Worm (Caenorhabditis elegans): ENCODE data around the gene fip-5.

fip-5 gene

ce11 chrX:10274470-10274869 is 28.1 kb upstream of the fip-5 start:
- TF ChIP-seq elt-1 (tag; optimal IDR thresholded peaks at IDR 0.05; ENCODE audit: borderline replicate concordance, insufficient read depth) = no peak
- no peak for TF ChIP-seq flh-1 (GFP tag; optimal IDR thresholded peaks at IDR 0.05)
- no peak for TF ChIP-seq bed-3 (GFP tag; optimal IDR thresholded peaks at IDR 0.05)
- TF ChIP-seq blmp-1 (tag; optimal IDR thresholded peaks at IDR 0.05) = no peak

ce11 chrX:10277118-10277517 is 25.4 kb upstream of the fip-5 start:
- TF ChIP-seq unc-39 (tag; optimal IDR thresholded peaks at IDR 0.05) (no peak), nhr-12 (tag; optimal IDR thresholded peaks at IDR 0.05) (no peak), unc-62 (GFP tag; optimal IDR thresholded peaks at IDR 0.05) (no peak), ham-2 (GFP tag; optimal IDR thresholded peaks at IDR 0.05) (no peak), sptf-1 (tag; optimal IDR thresholded peaks at IDR 0.05) (no peak), snpc-4 (tag; optimal IDR thresholded peaks at IDR 0.05) (no peak), ces-1 (GFP tag; optimal IDR thresholded peaks at IDR 0.05) (no peak), elt-1 (tag; optimal IDR thresholded peaks at IDR 0.05; ENCODE audit: borderline replicate concordance, insufficient read depth) (no peak), mls-2 (tag; optimal IDR thresholded peaks at IDR 0.05) (no peak), blmp-1 (tag; optimal IDR thresholded peaks at IDR 0.05) (no peak)

DNA sequence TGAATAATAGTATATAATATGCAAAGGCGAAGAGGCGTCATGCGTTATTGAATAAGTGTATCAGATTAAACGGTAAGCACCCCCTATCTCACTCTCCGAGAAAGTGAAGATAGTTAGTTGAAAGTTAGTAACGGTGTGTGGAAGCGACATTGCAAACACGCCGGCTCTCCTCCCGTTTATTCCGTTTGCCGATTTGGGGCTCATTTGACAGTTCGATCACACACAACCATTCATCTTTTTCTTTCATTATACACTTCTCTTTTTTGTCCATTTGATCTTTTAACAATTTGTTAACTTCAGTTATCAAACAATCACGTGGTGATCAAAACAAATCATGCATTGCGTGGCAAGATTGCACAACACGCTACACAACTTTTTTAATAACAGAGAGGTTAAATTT is 23.2 kb upstream of the fip-5 start, which contains the start of gene slc-9B.1:
slc-9B.1 (plus strand) TSS at position 301 of the 400 bp plus-strand sequence.
- TF ChIP-seq ceh-39 (tag; optimal IDR thresholded peaks at IDR 0.05) = no peak
- no peak for TF ChIP-seq sptf-1 (tag; optimal IDR thresholded peaks at IDR 0.05)
- TF ChIP-seq zip-8 (tag; optimal IDR thresholded peaks at IDR 0.05) = no peak
- TF ChIP-seq unc-120 (tag; optimal IDR thresholded peaks at IDR 0.05; ENCODE audit: poor library complexity, severe bottlenecking) = no peak
- TF ChIP-seq pha-4 (tag; optimal IDR thresholded peaks at IDR 0.05) = no peak
- no peak for TF ChIP-seq blmp-1 (tag; optimal IDR thresholded peaks at IDR 0.05)
- no peak for TF ChIP-seq nhr-12 (tag; optimal IDR thresholded peaks at IDR 0.05)
- TF ChIP-seq nhr-28 (tag; optimal IDR thresholded peaks at IDR 0.05) = no peak
- TF ChIP-seq lin-13 (tag; optimal IDR thresholded peaks at IDR 0.05) = no peak
- no peak for TF ChIP-seq lin-32 (GFP tag; optimal IDR thresholded peaks at IDR 0.05)
- TF ChIP-seq nhr-237 (tag; optimal IDR thresholded peaks at IDR 0.05) = no peak
- TF ChIP-seq M03D4.4 (tag; optimal IDR thresholded peaks at IDR 0.05) = no peak
- no peak for TF ChIP-seq mab-5 (tag; optimal IDR thresholded peaks at IDR 0.05)
- TF ChIP-seq flh-1 (GFP tag; optimal IDR thresholded peaks at IDR 0.05) = no peak
- TF ChIP-seq mls-2 (tag; optimal IDR thresholded peaks at IDR 0.05) = no peak
- TF ChIP-seq unc-39 (tag; optimal IDR thresholded peaks at IDR 0.05) = no peak

- TF ChIP-seq nhr-12 (tag; optimal IDR thresholded peaks at IDR 0.05) (no peak), unc-39 (tag; optimal IDR thresholded peaks at IDR 0.05) (no peak), unc-120 (tag; optimal IDR thresholded peaks at IDR 0.05; ENCODE audit: poor library complexity, severe bottlenecking) (no peak), ham-2 (GFP tag; optimal IDR thresholded peaks at IDR 0.05) (no peak), pha-4 (tag; optimal IDR thresholded peaks at IDR 0.05) (no peak), nhr-76 (tag; optimal IDR thresholded peaks at IDR 0.05) (no peak), lin-32 (GFP tag; optimal IDR thresholded peaks at IDR 0.05) (no peak), nhr-237 (tag; optimal IDR thresholded peaks at IDR 0.05) (no peak), nhr-28 (tag; optimal IDR thresholded peaks at IDR 0.05) (no peak), blmp-1 (tag; optimal IDR thresholded peaks at IDR 0.05) (no peak), ztf-11 (tag; optimal IDR thresholded peaks at IDR 0.05) (no peak)
Measured at ce11 chrX:10285634-10286033, 16.9 kb upstream of the fip-5 start, which contains the start of gene npr-6. Gene npr-6, minus strand, starts transcription at chrX:10285734.

DNA sequence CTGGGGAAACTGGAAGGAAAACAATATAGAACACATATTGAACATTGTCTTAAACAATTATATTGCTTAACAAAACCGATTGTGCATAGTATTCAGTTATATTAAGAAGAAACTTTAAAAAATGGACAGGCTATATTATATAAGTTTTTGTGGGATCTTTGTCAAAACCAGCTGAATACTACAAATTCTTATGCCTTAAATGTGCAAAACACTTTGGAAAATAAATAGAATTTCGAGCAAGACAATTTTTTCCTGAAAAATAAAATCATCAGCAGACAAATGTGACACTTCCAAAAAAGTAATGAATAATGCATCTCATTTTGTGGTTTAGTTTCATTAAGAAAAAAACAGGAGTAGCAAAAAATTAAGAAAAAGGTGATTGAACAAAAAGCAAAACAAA is 5.1 kb upstream of the fip-5 start:
- TF ChIP-seq nhr-2 (tag; optimal IDR thresholded peaks at IDR 0.05) (no peak), flh-1 (GFP tag; optimal IDR thresholded peaks at IDR 0.05) (no peak), blmp-1 (tag; optimal IDR thresholded peaks at IDR 0.05) (no peak), mls-2 (tag; optimal IDR thresholded peaks at IDR 0.05) (no peak), elt-3 (tag; optimal IDR thresholded peaks at IDR 0.05) (no peak), unc-120 (tag; optimal IDR thresholded peaks at IDR 0.05; ENCODE audit: poor library complexity, severe bottlenecking) (no peak), nhr-28 (tag; optimal IDR thresholded peaks at IDR 0.05) (no peak), nhr-76 (tag; optimal IDR thresholded peaks at IDR 0.05) (no peak), elt-1 (tag; optimal IDR thresholded peaks at IDR 0.05; ENCODE audit: borderline replicate concordance, insufficient read depth) (no peak), ztf-11 (tag; optimal IDR thresholded peaks at IDR 0.05) (no peak), ceh-83 (GFP tag; optimal IDR thresholded peaks at IDR 0.05) (no peak), ham-2 (GFP tag; optimal IDR thresholded peaks at IDR 0.05) (no peak), M03D4.4 (tag; optimal IDR thresholded peaks at IDR 0.05) (no peak), ces-1 (GFP tag; optimal IDR thresholded peaks at IDR 0.05) (no peak), unc-39 (tag; optimal IDR thresholded peaks at IDR 0.05) (no peak), ceh-39 (tag; optimal IDR thresholded peaks at IDR 0.05) (no peak), snpc-4 (tag; optimal IDR thresholded peaks at IDR 0.05) (no peak)

ce11 chrX:10301920-10302319 is 621 bp upstream of the fip-5 start:
- TF ChIP-seq nhr-237 (tag; optimal IDR thresholded peaks at IDR 0.05) = no peak
- TF ChIP-seq elt-1 (tag; optimal IDR thresholded peaks at IDR 0.05; ENCODE audit: borderline replicate concordance, insufficient read depth) = no peak
- no peak for TF ChIP-seq lsy-2 (tag; optimal IDR thresholded peaks at IDR 0.05)
- TF ChIP-seq drap-1 (GFP tag; optimal IDR thresholded peaks at IDR 0.05) = no peak
- TF ChIP-seq pha-4 (tag; optimal IDR thresholded peaks at IDR 0.05) = no peak
- no peak for TF ChIP-seq unc-120 (tag; optimal IDR thresholded peaks at IDR 0.05; ENCODE audit: poor library complexity, severe bottlenecking)
- no peak for TF ChIP-seq snpc-4 (tag; optimal IDR thresholded peaks at IDR 0.05)
- no peak for TF ChIP-seq flh-1 (GFP tag; optimal IDR thresholded peaks at IDR 0.05)
- TF ChIP-seq elt-3 (tag; optimal IDR thresholded peaks at IDR 0.05) = no peak
